Fruit fly (Drosophila melanogaster) whole organism, embryonic: ENCODE results near the gene RpS2.
A peak's percentile ranks its signal among the peaks of the same experiment; 100 is the strongest.

ENCODE experiments used
- ATbp ChIP-seq: fragments of 200-800 bp; sonication (Bioruptor generic); optimal IDR thresholded peaks from 2 replicates; lab custom pipeline; 2017; ENCODE audit warnings: missing biosample characterization, mild to moderate bottlenecking, missing genetic modification characterization, missing genetic modification reagents
- Adf1 ChIP-seq: fragments of 200-800 bp; sonication (Bioruptor generic); IDR thresholded peaks from 2 replicates; pipeline ENCODE4 v1.3.6; 2022; ENCODE audit warnings: missing biosample characterization, missing genetic modification characterization
- Atf6 ChIP-seq: fragments of 200-800 bp; sonication (Bioruptor generic); IDR thresholded peaks from 2 replicates; pipeline ENCODE4 v1.3.6; 2022; ENCODE audit warnings: missing biosample characterization, missing genetic modification characterization
- B-H2 ChIP-seq: fragments of 200-800 bp; sonication (Bioruptor generic); optimal IDR thresholded peaks from 2 replicates; lab custom pipeline; 2018; ENCODE audit warnings: missing biosample characterization, mild to moderate bottlenecking, missing genetic modification characterization
- BEAF-32 ChIP-seq: fragments of 200-800 bp; sonication (Bioruptor generic); optimal IDR thresholded peaks from 3 replicates; lab custom pipeline; 2017; ENCODE audit warnings: missing biosample characterization, missing genetic modification characterization, mild to moderate bottlenecking, moderate library complexity, missing genetic modification reagents
- CG12299 ChIP-seq: fragments of 200-800 bp; sonication (Bioruptor generic); optimal IDR thresholded peaks from 2 replicates; lab custom pipeline; 2018; ENCODE audit warnings: missing biosample characterization, mild to moderate bottlenecking, missing genetic modification characterization
- CG12659 ChIP-seq: fragments of 200-800 bp; sonication (Bioruptor generic); optimal IDR thresholded peaks from 3 replicates; lab custom pipeline; 2017; ENCODE audit warnings: mild to moderate bottlenecking, missing biosample characterization, missing genetic modification reagents, missing genetic modification characterization
- CG17385 ChIP-seq: fragments of 200-800 bp; sonication (Bioruptor generic); optimal IDR thresholded peaks from 3 replicates; lab custom pipeline; 2018; ENCODE audit warnings: missing biosample characterization, mild to moderate bottlenecking, missing genetic modification characterization
- CG17568 ChIP-seq: fragments of 200-800 bp; sonication (Bioruptor generic); optimal IDR thresholded peaks from 2 replicates; lab custom pipeline; 2018; ENCODE audit warnings: missing biosample characterization, mild to moderate bottlenecking, missing genetic modification characterization, moderate library complexity
- CG18476 ChIP-seq: fragments of 200-800 bp; sonication (Bioruptor generic); optimal IDR thresholded peaks from 2 replicates; lab custom pipeline; 2016; ENCODE audit warnings: missing biosample characterization, mild to moderate bottlenecking, missing genetic modification characterization
- CG18599 ChIP-seq: fragments of 200-800 bp; sonication (Bioruptor generic); optimal IDR thresholded peaks from 3 replicates; lab custom pipeline; 2017; ENCODE audit warnings: missing biosample characterization, missing genetic modification characterization, mild to moderate bottlenecking, moderate library complexity, missing genetic modification reagents
- CG2120 ChIP-seq: fragments of 200-800 bp; sonication (Bioruptor generic); optimal IDR thresholded peaks from 3 replicates; lab custom pipeline; 2016; ENCODE audit warnings: missing biosample characterization, missing genetic modification characterization
- CG3163 ChIP-seq: fragments of 200-800 bp; sonication (Bioruptor generic); optimal IDR thresholded peaks from 3 replicates; lab custom pipeline; 2016; ENCODE audit warnings: missing biosample characterization, missing genetic modification characterization
- CG32532 ChIP-seq: fragments of 200-800 bp; sonication (Bioruptor generic); IDR thresholded peaks from 2 replicates; pipeline ENCODE4 v1.3.6; 2022; ENCODE audit warnings: missing biosample characterization, missing genetic modification characterization
- CG6175 ChIP-seq: fragments of 200-800 bp; sonication (Bioruptor generic); IDR thresholded peaks from 3 replicates; pipeline ENCODE4 v1.3.6; 2022; ENCODE audit warnings: missing biosample characterization, missing genetic modification characterization
- CG6765 ChIP-seq: fragments of 200-800 bp; sonication (Bioruptor generic); optimal IDR thresholded peaks from 3 replicates; lab custom pipeline; 2017; ENCODE audit warnings: missing biosample characterization, mild to moderate bottlenecking, missing genetic modification characterization
- CG6854 ChIP-seq: fragments of 200-800 bp; sonication (Bioruptor generic); optimal IDR thresholded peaks from 3 replicates; lab custom pipeline; 2017; ENCODE audit warnings: missing biosample characterization, mild to moderate bottlenecking, missing genetic modification characterization
- CG7745 ChIP-seq: fragments of 200-800 bp; sonication (Bioruptor generic); optimal IDR thresholded peaks from 2 replicates; lab custom pipeline; 2018; ENCODE audit warnings: missing biosample characterization, mild to moderate bottlenecking, missing genetic modification characterization, moderate library complexity
- CG7839 ChIP-seq: fragments of 200-800 bp; sonication (Bioruptor generic); optimal IDR thresholded peaks from 3 replicates; lab custom pipeline; 2018; ENCODE audit warnings: missing biosample characterization, mild to moderate bottlenecking, missing genetic modification characterization, moderate library complexity
- CG8089 ChIP-seq: fragments of 200-800 bp; sonication (Bioruptor generic); optimal IDR thresholded peaks from 3 replicates; lab custom pipeline; 2016; ENCODE audit warnings: missing biosample characterization, missing genetic modification characterization
- CG8478 ChIP-seq: fragments of >200 bp; optimal IDR thresholded peaks from 2 replicates; lab custom pipeline; 2018
- CG8924 ChIP-seq: fragments of 200-800 bp; optimal IDR thresholded peaks from 3 replicates; lab custom pipeline; 2019; ENCODE audit warnings: missing biosample characterization, mild to moderate bottlenecking, missing genetic modification characterization, moderate library complexity
- Camta ChIP-seq: fragments of 200-800 bp; sonication (Bioruptor generic); optimal IDR thresholded peaks from 2 replicates; lab custom pipeline; 2016; ENCODE audit warnings: missing biosample characterization, missing genetic modification characterization
- CkIIα-i1 ChIP-seq: fragments of 200-800 bp; sonication (Bioruptor generic); IDR thresholded peaks from 2 replicates; pipeline ENCODE4 v1.3.6; 2022; ENCODE audit warnings: missing biosample characterization, missing genetic modification characterization
- CrebB ChIP-seq: fragments of 200-800 bp; sonication (Bioruptor generic); optimal IDR thresholded peaks from 3 replicates; lab custom pipeline; 2018; ENCODE audit warnings: missing biosample characterization, mild to moderate bottlenecking, missing genetic modification characterization
- Dbx ChIP-seq: fragments of 200-800 bp; sonication (Bioruptor generic); IDR thresholded peaks from 3 replicates; pipeline ENCODE4 v1.3.6; 2022; ENCODE audit warnings: missing biosample characterization, missing genetic modification characterization
- Eip74EF ChIP-seq, 2 experiments: fragments of 200-800 bp in 1 of 2; fragments of >200 bp in 1 of 2; sonication (Bioruptor generic) in 1 of 2; optimal IDR thresholded peaks; 2 replicates each; lab custom pipeline; 2017 to 2019; ENCODE audit warnings: missing biosample characterization in 2 of 2, missing genetic modification characterization in 2 of 2, mild to moderate bottlenecking in 1 of 2, moderate library complexity in 1 of 2
- Ets65A ChIP-seq: fragments of 200-800 bp; sonication (Bioruptor generic); peaks from one replicate; lab custom pipeline; 2016; ENCODE audit warnings: missing biosample characterization, missing genetic modification characterization
- Fer2 ChIP-seq: fragments of 200-800 bp; sonication (Bioruptor generic); optimal IDR thresholded peaks from 2 replicates; lab custom pipeline; 2018; ENCODE audit warnings: missing biosample characterization, mild to moderate bottlenecking, missing genetic modification characterization, moderate library complexity
- HLH3B ChIP-seq: fragments of 200-800 bp; sonication (Bioruptor generic); IDR thresholded peaks from 2 replicates; pipeline ENCODE4 v1.3.6; 2022; ENCODE audit warnings: missing biosample characterization, missing genetic modification characterization
- Med ChIP-seq: fragments of 200-800 bp; sonication (Bioruptor generic); peaks from one replicate; lab custom pipeline; 2016; ENCODE audit warnings: missing biosample characterization, missing genetic modification characterization, mild to moderate bottlenecking, inconsistent platforms, moderate library complexity
- Opbp ChIP-seq: fragments of 200-800 bp; sonication (Bioruptor generic); IDR thresholded peaks from 3 replicates; pipeline ENCODE4 v1.3.6; 2022; ENCODE audit warnings: missing biosample characterization, missing genetic modification characterization; ENCODE audit not compliant: partially characterized antibody
- Scr ChIP-seq: fragments of 200-800 bp; sonication (Bioruptor generic); IDR thresholded peaks from 2 replicates; pipeline ENCODE4 v1.3.6; 2022; ENCODE audit warnings: missing biosample characterization, missing genetic modification characterization; ENCODE audit not compliant: partially characterized antibody
- Sry-δ ChIP-seq: fragments of 200-800 bp; sonication (Bioruptor generic); optimal IDR thresholded peaks from 2 replicates; lab custom pipeline; 2016; ENCODE audit warnings: missing biosample characterization, missing genetic modification characterization
- bowl ChIP-seq: fragments of 200-800 bp; sonication (Bioruptor generic); IDR thresholded peaks from 2 replicates; pipeline ENCODE4 v1.3.6; 2022; ENCODE audit warnings: missing biosample characterization, missing genetic modification characterization
- br ChIP-seq: fragments of >200 bp; optimal IDR thresholded peaks from 2 replicates; lab custom pipeline; 2017
- corto ChIP-seq: fragments of 200-800 bp; sonication (Bioruptor generic); optimal IDR thresholded peaks from 2 replicates; lab custom pipeline; 2016; ENCODE audit warnings: missing biosample characterization, mild to moderate bottlenecking, missing genetic modification characterization, moderate library complexity
- crp ChIP-seq, 2 experiments: fragments of 200-800 bp; sonication (Bioruptor generic); optimal IDR thresholded peaks; 2 replicates in 1 of 2; 3 replicates in 1 of 2; lab custom pipeline; 2017; ENCODE audit warnings: missing biosample characterization in 2 of 2, missing genetic modification characterization in 2 of 2, mild to moderate bottlenecking in 1 of 2, moderate library complexity in 1 of 2
- dimm ChIP-seq: fragments of 200-800 bp; sonication (Bioruptor generic); IDR thresholded peaks from 2 replicates; pipeline ENCODE4 v1.3.6; 2022; ENCODE audit warnings: missing biosample characterization, missing genetic modification characterization
- exex ChIP-seq: fragments of 200-800 bp; sonication (Bioruptor generic); optimal IDR thresholded peaks from 4 replicates; lab custom pipeline; 2018; ENCODE audit warnings: missing biosample characterization, mild to moderate bottlenecking, missing genetic modification characterization, moderate library complexity
- gsb ChIP-seq: fragments of 200-800 bp; sonication (Bioruptor generic); IDR thresholded peaks from 2 replicates; pipeline ENCODE4 v1.3.6; 2022; ENCODE audit warnings: missing biosample characterization, missing genetic modification characterization
- hth ChIP-seq: fragments of >200 bp; optimal IDR thresholded peaks from 2 replicates; lab custom pipeline; 2017; ENCODE audit warnings: inconsistent platforms
- nau ChIP-seq: fragments of 200-800 bp; sonication (Bioruptor generic); optimal IDR thresholded peaks from 3 replicates; lab custom pipeline; 2017; ENCODE audit warnings: missing biosample characterization, mild to moderate bottlenecking, missing genetic modification characterization, missing genetic modification reagents
- nmo ChIP-seq: fragments of 200-800 bp; sonication (Bioruptor generic); optimal IDR thresholded peaks from 2 replicates; lab custom pipeline; 2018; ENCODE audit warnings: missing biosample characterization, mild to moderate bottlenecking, missing genetic modification characterization, moderate library complexity
- pan ChIP-seq, 4 experiments: fragments of >200 bp in 3 of 4; fragments of 200-800 bp in 1 of 4; sonication (Bioruptor generic) in 1 of 4; optimal IDR thresholded peaks in 3 of 4; IDR thresholded peaks in 1 of 4; 2 replicates each; pipeline versions ENCODE4 v1.3.6 to Lab custom; 2017 to 2022; ENCODE audit warnings: missing biosample characterization in 2 of 4, missing genetic modification characterization in 2 of 4, mixed read lengths in 1 of 4
- prd ChIP-seq, 3 experiments: fragments of >200 bp in 2 of 3; fragments of 200-800 bp in 1 of 3; sonication (Bioruptor generic) in 1 of 3; optimal IDR thresholded peaks in 2 of 3; IDR thresholded peaks in 1 of 3; 2 replicates in 2 of 3; 3 replicates in 1 of 3; pipeline versions ENCODE4 v1.3.6 to Lab custom; 2017 to 2022; ENCODE audit warnings: missing biosample characterization in 1 of 3, missing genetic modification characterization in 1 of 3
- pum ChIP-seq: fragments of 200-800 bp; sonication (Bioruptor generic); optimal IDR thresholded peaks from 2 replicates; lab custom pipeline; 2016; ENCODE audit warnings: missing biosample characterization, missing genetic modification characterization
- ro ChIP-seq: fragments of 200-800 bp; sonication (Bioruptor generic); IDR thresholded peaks from 2 replicates; pipeline ENCODE4 v1.3.6; 2022; ENCODE audit warnings: missing biosample characterization, missing genetic modification characterization
- slbo ChIP-seq: fragments of 200-800 bp; sonication (Bioruptor generic); IDR thresholded peaks from 2 replicates; pipeline ENCODE4 v1.3.6; 2022; ENCODE audit warnings: missing biosample characterization, missing genetic modification characterization
- so ChIP-seq: fragments of 200-800 bp; sonication (Bioruptor generic); IDR thresholded peaks from 3 replicates; pipeline ENCODE4 v1.3.6; 2022; ENCODE audit warnings: missing biosample characterization, missing genetic modification characterization

Gene RpS2

DNA sequence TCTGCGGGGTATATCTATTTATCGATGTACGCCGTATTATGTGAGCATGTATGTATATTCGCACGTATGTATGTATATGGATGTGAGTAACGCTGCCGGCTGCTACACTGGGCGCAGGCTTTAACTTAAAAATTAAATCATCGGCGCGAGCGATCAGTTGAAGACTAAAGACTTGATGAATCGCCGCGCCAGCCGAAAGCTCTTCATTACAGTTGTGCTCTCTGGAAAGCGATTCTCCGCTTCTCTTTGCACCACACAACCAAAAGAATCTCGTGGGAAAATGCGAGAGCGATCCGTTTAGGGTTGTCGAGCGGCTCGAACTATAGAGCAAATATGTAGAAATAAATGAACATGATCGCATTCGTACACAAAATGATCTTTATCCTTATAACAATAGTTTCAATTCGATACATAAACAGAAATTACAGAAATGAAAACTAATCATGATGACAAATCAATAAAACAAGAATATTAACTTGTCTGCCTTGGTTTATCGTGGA is 11.2 kb upstream of the RpS2 start, which contains the start of gene CG13124 (continued):
- no peak for TF ChIP-seq pan (optimal IDR thresholded peaks at IDR 0.05; lab: Kevin White, UChicago)
- peak in 1 of 2 experiments; percentile 21 for TF ChIP-seq pan (GFP tag; optimal IDR thresholded peaks at IDR 0.05 in 1 of 2, IDR thresholded peaks at IDR 0.05 in 1 of 2)
- TF ChIP-seq HLH3B (GFP tag; lab: Robert Waterston, UW), result no peak
- no peak for TF ChIP-seq bowl
- TF ChIP-seq ro (GFP tag; lab: Robert Waterston, UW), result no peak
- peak; percentile 34 for TF ChIP-seq Med (GFP tag; lab: Kevin White, UChicago)
- peak; percentile 17 for TF ChIP-seq CG8924 (tag; lab: Kevin White, UChicago)
- TF ChIP-seq corto (GFP tag; lab: Kevin White, UChicago), result no peak
- TF ChIP-seq hth, result no peak
- TF ChIP-seq CG8478 (lab: Kevin White, UChicago), result no peak
- TF ChIP-seq br (lab: Kevin White, UChicago), result no peak
- peak; percentile 24 for TF ChIP-seq CG7839
- TF ChIP-seq Dbx (GFP tag; lab: Robert Waterston, UW), result peak; percentile 42; the same call in 1 of the 3 replicates
- TF ChIP-seq crp (GFP tag; optimal IDR thresholded peaks at IDR 0.05; lab: Kevin White, UChicago), result no peak
- TF ChIP-seq Camta (GFP tag; lab: Kevin White, UChicago), result no peak
- peak; percentile 44 for TF ChIP-seq CrebB (tag; lab: Kevin White, UChicago)
- no peak for TF ChIP-seq nmo (GFP tag; lab: Kevin White, UChicago)
- TF ChIP-seq CG17385 (GFP tag; lab: Kevin White, UChicago), result peak; percentile 58
- TF ChIP-seq CG12299, result peak; percentile 8
- TF ChIP-seq so (GFP tag; lab: Robert Waterston, UW), result peak; percentile 61; the same call in 1 of the 3 replicates
- peak; percentile 86 for TF ChIP-seq CG3163 (GFP tag; lab: Kevin White, UChicago)
- TF ChIP-seq Scr, result no peak
- TF ChIP-seq Sry-δ, result no peak
- TF ChIP-seq Eip74EF (GFP tag; optimal IDR thresholded peaks at IDR 0.05; lab: Kevin White, UChicago), result no peak
- no peak for TF ChIP-seq BEAF-32 (GFP tag; lab: Kevin White, UChicago)
- peak; percentile 59 for TF ChIP-seq Atf6 (GFP tag; lab: Robert Waterston, UW)
- TF ChIP-seq CG12659, result peak; percentile 20
- no peak for TF ChIP-seq prd (optimal IDR thresholded peaks at IDR 0.05; lab: Kevin White, UChicago)
- TF ChIP-seq prd (GFP tag; IDR thresholded peaks at IDR 0.05; lab: Robert Waterston, UW), result no peak
- no peak for TF ChIP-seq Ets65A (GFP tag; lab: Kevin White, UChicago)
- no peak for TF ChIP-seq exex (tag; lab: Kevin White, UChicago)
- TF ChIP-seq Opbp (GFP tag; lab: Robert Waterston, UW), result no peak
- peak; percentile 16 for TF ChIP-seq ATbp (GFP tag; lab: Kevin White, UChicago)
- TF ChIP-seq CG6854 (GFP tag; lab: Kevin White, UChicago), result peak; percentile 42
- TF ChIP-seq CG32532 (GFP tag; lab: Robert Waterston, UW), result peak; percentile 73; the same call in 1 of the 2 replicates
- peak; percentile 17 for TF ChIP-seq B-H2 (GFP tag; lab: Kevin White, UChicago)
- peak; percentile 42; the same call in 1 of the 2 replicates for TF ChIP-seq Adf1
- no peak for TF ChIP-seq CG8089 (GFP tag; lab: Kevin White, UChicago)
- TF ChIP-seq dimm (GFP tag; lab: Robert Waterston, UW), result no peak
- peak; percentile 7; the same call in 1 of the 2 replicates for TF ChIP-seq gsb (GFP tag; lab: Robert Waterston, UW)
- no peak for TF ChIP-seq pum (GFP tag; lab: Kevin White, UChicago)
- no peak for TF ChIP-seq CG7745 (tag; lab: Kevin White, UChicago)
- peak; percentile 43 for TF ChIP-seq CG18599
- no peak for TF ChIP-seq CkIIα-i1
- TF ChIP-seq slbo (GFP tag; lab: Robert Waterston, UW), result peak; percentile 49; the same call in 1 of the 2 replicates
- no peak for TF ChIP-seq CG6175 (GFP tag; lab: Robert Waterston, UW)
- peak; percentile 54 for TF ChIP-seq CG6765 (GFP tag; lab: Kevin White, UChicago)
- TF ChIP-seq CG2120 (GFP tag; lab: Kevin White, UChicago), result peak; percentile 46
- TF ChIP-seq Fer2 (tag; lab: Kevin White, UChicago), result no peak
- TF ChIP-seq CG17568 (GFP tag; lab: Kevin White, UChicago), result peak; percentile 50
- TF ChIP-seq nau (GFP tag; lab: Kevin White, UChicago), result no peak
- TF ChIP-seq CG18476 (GFP tag; lab: Kevin White, UChicago), result no peak
